Worm (Caenorhabditis elegans) whole organism, midembryonic: Measurements from ENCODE around the gene srw-97.

Experiments used
- flt-1 ChIP-seq: fragments of 200-800 bp; sonication (Bioruptor generic); IDR thresholded peaks from 2 replicates; pipeline ENCODE4 v1.3.6; 2022; ENCODE audit warnings: missing genetic modification characterization, missing compliant biosample characterization
- ztf-23 ChIP-seq: fragments of 200-800 bp; sonication (Bioruptor generic); IDR thresholded peaks from 2 replicates; pipeline ENCODE4 v1.3.6; 2022; ENCODE audit warnings: missing genetic modification reagents, missing genetic modification characterization, missing compliant biosample characterization

DNA sequence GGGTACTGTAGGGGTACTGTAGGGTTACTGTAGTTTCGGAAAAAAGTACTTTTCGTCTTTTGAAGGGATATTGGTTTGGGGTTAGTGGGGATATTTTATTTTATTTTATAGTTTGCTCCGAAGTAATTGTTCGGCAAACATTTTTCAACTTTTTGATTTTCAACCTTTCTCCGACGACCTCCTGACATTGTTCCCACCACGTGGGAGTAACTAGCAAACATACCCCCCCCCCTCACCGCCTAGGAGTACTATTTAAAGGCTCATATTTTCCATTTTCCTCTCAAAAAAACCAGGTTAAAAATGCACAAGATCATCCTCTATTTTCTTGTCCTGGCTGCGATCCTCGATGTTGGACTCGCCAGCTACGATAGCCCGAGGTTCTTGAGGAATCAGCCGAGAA lies 2.8 kb downstream of the srw-97 start, which contains the start of gene srlf-29:
- TF ChIP-seq ztf-23 (GFP tag; lab: Robert Waterston, UW) = no peak
- TF ChIP-seq flt-1 (GFP tag; lab: Robert Waterston, UW) = no peak
